Worm (Caenorhabditis elegans) whole organism, L4/young adult: ENCODE results near the gene ZK742.4.

Source experiments
- W03F9.2 ChIP-seq: fragments of 150-350 bp; optimal IDR thresholded peaks from 2 replicates; lab custom pipeline; 2014; ENCODE audit warnings: missing biosample characterization, missing genetic modification characterization
- him-1 ChIP-seq: sonication (generic microtip); optimal IDR thresholded peaks from 2 replicates; lab custom pipeline; 2016; ENCODE audit warnings: missing genotype, missing genetic modification reagents, missing genetic modification characterization, missing compliant biosample characterization

DNA sequence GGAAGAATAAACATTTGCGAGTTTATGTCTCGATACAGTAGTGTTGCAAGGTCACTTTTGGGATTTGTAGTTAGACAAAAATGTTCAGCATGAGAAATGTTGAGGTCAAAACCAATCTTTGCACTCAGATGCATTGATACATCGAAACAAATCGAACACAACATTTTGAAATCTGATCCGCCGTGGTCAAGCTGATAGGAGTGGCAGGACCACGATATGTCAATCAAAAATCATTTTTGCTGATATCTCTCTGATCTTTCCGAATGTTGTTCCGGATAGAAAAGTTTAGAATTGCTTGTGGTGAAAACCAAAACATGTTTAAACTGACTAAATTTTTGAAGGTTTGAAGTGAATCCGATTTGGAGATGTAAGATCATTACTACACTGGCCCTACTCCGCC lies 14.2 kb upstream of the ZK742.4 start:
- TF ChIP-seq him-1 (tag; lab: Kevin White, UChicago) (no peak), W03F9.2 (no peak)
